Worm (Caenorhabditis elegans) whole organism, L4/young adult: Measurements from ENCODE around the gene phf-5.

ENCODE experiments used
- W03F9.2 ChIP-seq: fragments of 150-350 bp; optimal IDR thresholded peaks from 2 replicates; lab custom pipeline; 2014; ENCODE audit warnings: missing biosample characterization, missing genetic modification characterization
- him-1 ChIP-seq: sonication (generic microtip); optimal IDR thresholded peaks from 2 replicates; lab custom pipeline; 2016; ENCODE audit warnings: missing genotype, missing genetic modification reagents, missing genetic modification characterization, missing compliant biosample characterization

- TF ChIP-seq him-1 (tag; lab: Kevin White, UChicago) (no peak), W03F9.2 (tag; lab: Kevin White, UChicago) (no peak)
These were observed 39.2 kb upstream of the phf-5 start for ce11 chrIII:2304149-2304548.
